Fruit fly (Drosophila melanogaster): ENCODE data around the gene pigeon.

Gene pigeon

DNA sequence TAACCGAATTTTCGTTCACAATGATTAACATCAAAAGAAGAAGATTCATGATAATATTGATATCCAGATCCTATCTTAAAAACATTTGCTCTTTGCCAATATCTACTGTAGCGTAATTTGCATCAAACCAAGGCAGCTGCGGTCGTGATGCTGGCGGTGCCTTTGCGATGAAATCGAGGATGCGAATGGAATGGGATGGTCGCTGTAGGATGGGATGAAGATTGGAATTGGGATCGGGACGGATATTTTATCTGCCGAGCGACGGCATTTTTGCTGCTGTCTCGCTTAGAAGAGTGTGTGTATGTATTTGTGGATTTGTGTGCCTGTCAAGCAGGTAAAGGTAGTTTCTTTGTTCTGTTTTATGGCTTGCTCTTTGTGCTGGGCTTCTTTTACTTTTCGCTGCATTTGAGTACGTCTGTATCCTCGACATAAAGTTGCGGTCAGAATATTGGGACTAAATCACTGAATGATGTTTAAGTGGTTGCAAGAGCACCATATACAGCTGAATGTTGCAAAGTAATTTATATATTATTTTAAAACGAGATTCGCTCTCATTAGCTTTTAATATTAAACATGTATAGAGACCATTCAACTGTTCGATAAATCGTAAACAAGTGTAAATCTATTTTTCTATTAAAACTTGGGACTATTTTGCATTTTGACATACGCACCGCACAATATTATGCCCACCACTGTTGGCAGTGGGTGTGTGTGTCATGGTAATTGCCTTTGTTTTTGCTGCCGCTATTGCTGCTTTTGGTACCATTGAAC, 23.3 kb upstream of the pigeon start:
- no peak for TF ChIP-seq tna (GFP tag; IDR thresholded peaks at IDR 0.05; ENCODE audit: partially characterized antibody)
- peak; percentile 69 for TF ChIP-seq pfk (GFP tag; optimal IDR thresholded peaks at IDR 0.05)
- peak; percentile 53 for TF ChIP-seq sens (GFP tag)
- 0 out of 2 replicates have a peak, but pooled peaks have one; percentile 4 for TF ChIP-seq Rfx (GFP tag; IDR thresholded peaks at IDR 0.05)
- no peak for TF ChIP-seq twi (tag; optimal IDR thresholded peaks at IDR 0.05)
- TF ChIP-seq CG9437 (GFP tag; optimal IDR thresholded peaks at IDR 0.05) = no peak
- TF ChIP-seq wek (GFP tag; optimal IDR thresholded peaks at IDR 0.05) = no peak
- TF ChIP-seq CG14441 (GFP tag; IDR thresholded peaks at IDR 0.05) = no peak
- peak; percentile 27 for TF ChIP-seq D (optimal IDR thresholded peaks at IDR 0.05)
- TF ChIP-seq D (GFP tag; optimal IDR thresholded peaks at IDR 0.05) = no peak
- no peak for TF ChIP-seq CG12219 (GFP tag; optimal IDR thresholded peaks at IDR 0.05)
- TF ChIP-seq CG10979 (tag; optimal IDR thresholded peaks at IDR 0.05) = no peak
- no peak for TF ChIP-seq vfl (GFP tag; optimal IDR thresholded peaks at IDR 0.05)
- no peak for TF ChIP-seq gsb-n (tag; optimal IDR thresholded peaks at IDR 0.05)
- no peak for TF ChIP-seq Optix (GFP tag; IDR thresholded peaks at IDR 0.05)
- TF ChIP-seq CG15073 (GFP tag; optimal IDR thresholded peaks at IDR 0.05) = peak; percentile 94
- peak; percentile 48 for TF ChIP-seq corto (GFP tag; optimal IDR thresholded peaks at IDR 0.05)
- no peak for TF ChIP-seq Gsc (GFP tag; IDR thresholded peaks at IDR 0.05)
- TF ChIP-seq CG15479 (GFP tag; optimal IDR thresholded peaks at IDR 0.05) = peak; percentile 96
- no peak for TF ChIP-seq mirr (GFP tag; optimal IDR thresholded peaks at IDR 0.05)
- no peak for TF ChIP-seq CG16863 (GFP tag; optimal IDR thresholded peaks at IDR 0.05)
- TF ChIP-seq CG2889 (GFP tag; IDR thresholded peaks at IDR 0.05) = no peak
- peak; percentile 16 for TF ChIP-seq CG18262 (tag; optimal IDR thresholded peaks at IDR 0.05)
- TF ChIP-seq CG2199 (GFP tag; IDR thresholded peaks at IDR 0.05) = peak; percentile 55; the same call in 2 of the 3 replicates
- TF ChIP-seq Sox100B (GFP tag; optimal IDR thresholded peaks at IDR 0.05) = no peak
- TF ChIP-seq Deaf1 (tag; optimal IDR thresholded peaks at IDR 0.05) = no peak
- peak; percentile 7 for TF ChIP-seq CG6254 (GFP tag; optimal IDR thresholded peaks at IDR 0.05)
- TF ChIP-seq hbn (GFP tag; IDR thresholded peaks at IDR 0.05; ENCODE audit: partially characterized antibody) = no peak
- no peak for TF ChIP-seq Side (GFP tag; optimal IDR thresholded peaks at IDR 0.05)
- TF ChIP-seq MBD-R2 (GFP tag; IDR thresholded peaks at IDR 0.05) = no peak
- no peak for TF ChIP-seq slbo (GFP tag; IDR thresholded peaks at IDR 0.05)
- TF ChIP-seq CG6272 (GFP tag; IDR thresholded peaks at IDR 0.05) = no peak
- TF ChIP-seq pan (optimal IDR thresholded peaks at IDR 0.05) = no peak
- peak in 1 of 2 experiments; percentile 12 for TF ChIP-seq pan (GFP tag; optimal IDR thresholded peaks at IDR 0.05 in 1 of 2, IDR thresholded peaks at IDR 0.05 in 1 of 2)
- TF ChIP-seq Ets97D (GFP tag; optimal IDR thresholded peaks at IDR 0.05) = no peak
- TF ChIP-seq grau (tag; optimal IDR thresholded peaks at IDR 0.05) = peak; percentile 17
- no peak for TF ChIP-seq hkb (optimal IDR thresholded peaks at IDR 0.05)
- no peak for TF ChIP-seq hkb (GFP tag; IDR thresholded peaks at IDR 0.05)
- TF ChIP-seq Ravus (GFP tag; IDR thresholded peaks at IDR 0.05) = no peak
- TF ChIP-seq CG8290 (GFP tag; optimal IDR thresholded peaks at IDR 0.05) = no peak
- TF ChIP-seq CG8290 (tag; optimal IDR thresholded peaks at IDR 0.05) = no peak
- TF ChIP-seq CG11560 (tag; IDR thresholded peaks at IDR 0.05) = no peak
- peak in 1 of 2 experiments; percentile 37 for TF ChIP-seq tll (GFP tag; optimal IDR thresholded peaks at IDR 0.05)
- TF ChIP-seq CG1603 (tag; optimal IDR thresholded peaks at IDR 0.05) = no peak
- no peak for TF ChIP-seq Aef1 (GFP tag; IDR thresholded peaks at IDR 0.05)
- TF ChIP-seq Poxn (GFP tag; IDR thresholded peaks at IDR 0.05) = no peak
- TF ChIP-seq zfh2 (GFP tag; optimal IDR thresholded peaks at IDR 0.05) = no peak
- no peak for TF ChIP-seq sim (GFP tag; IDR thresholded peaks at IDR 0.05)
- no peak for TF ChIP-seq CG32767 (GFP tag; IDR thresholded peaks at IDR 0.05)
- TF ChIP-seq CG6654 (GFP tag; optimal IDR thresholded peaks at IDR 0.05) = no peak
- no peak for TF ChIP-seq CG13296 (GFP tag; optimal IDR thresholded peaks at IDR 0.05)
- no peak for TF ChIP-seq CG30403 (GFP tag; optimal IDR thresholded peaks at IDR 0.05)
